Fruit fly (Drosophila melanogaster) whole organism: Measurements from ENCODE around the gene CG44261.

Experiments
- CG8478 ChIP-seq: fragments of >200 bp; optimal IDR thresholded peaks from 2 replicates; lab custom pipeline; 2018; ENCODE audit warnings: inconsistent platforms
- EcR ChIP-seq, 2 experiments: fragments of >200 bp; optimal IDR thresholded peaks; 2 replicates each; lab custom pipeline; 2017; ENCODE audit warnings: missing biosample characterization in 2 of 2, missing genetic modification characterization in 2 of 2, missing genetic modification reagents in 2 of 2
- pan ChIP-seq: fragments of >200 bp; optimal IDR thresholded peaks from 2 replicates; lab custom pipeline; 2017
- psq ChIP-seq: fragments of >200 bp; optimal IDR thresholded peaks from 2 replicates; lab custom pipeline; 2017
- usp ChIP-seq: fragments of >200 bp; optimal IDR thresholded peaks from 2 replicates; lab custom pipeline; 2017; ENCODE audit warnings: missing biosample characterization, missing genetic modification characterization, mixed read lengths

- TF ChIP-seq psq (lab: Kevin White, UChicago) (no peak), CG8478 (lab: Kevin White, UChicago) (no peak), usp (no peak), EcR (GFP tag; optimal IDR thresholded peaks at IDR 0.05; lab: Kevin White, UChicago) (no peak), pan (lab: Kevin White, UChicago) (no peak)
Observed at dm6 chr3R:9417577-9418334, 9.8 kb upstream of the CG44261 start, which contains the start of gene ps.
